Worm (Caenorhabditis elegans) whole organism, midembryonic: ENCODE results near the gene cyn-1.

Experiments
- flt-1 ChIP-seq: fragments of 200-800 bp; sonication (Bioruptor generic); IDR thresholded peaks from 2 replicates; pipeline ENCODE4 v1.3.6; 2022; ENCODE audit warnings: missing genetic modification characterization, missing compliant biosample characterization
- tab-1 ChIP-seq: fragments of 200-800 bp; sonication (Bioruptor generic); IDR thresholded peaks from 2 replicates; pipeline ENCODE4 v1.3.6; 2022; ENCODE audit warnings: missing genetic modification characterization, missing compliant biosample characterization
- ztf-23 ChIP-seq: fragments of 200-800 bp; sonication (Bioruptor generic); IDR thresholded peaks from 2 replicates; pipeline ENCODE4 v1.3.6; 2022; ENCODE audit warnings: missing genetic modification reagents, missing genetic modification characterization, missing compliant biosample characterization

- TF ChIP-seq flt-1 (GFP tag; lab: Robert Waterston, UW), result no peak
- TF ChIP-seq ztf-23 (GFP tag; lab: Robert Waterston, UW), result no peak
- no peak for TF ChIP-seq tab-1 (GFP tag; lab: Robert Waterston, UW)
Observed at ce11 chrV:14366487-14366962, 10.6 kb downstream of the cyn-1 start.
